Worm (Caenorhabditis elegans): ENCODE measurements around the gene C14C11.4.

C14C11.4 gene

ce11 chrV:5696177-5696576 is 48.8 kb downstream of the C14C11.4 start:
- no peak for TF ChIP-seq aha-1 (tag; optimal IDR thresholded peaks at IDR 0.05)
- no peak for TF ChIP-seq ztf-11 (tag; optimal IDR thresholded peaks at IDR 0.05)
- TF ChIP-seq efl-1 (optimal IDR thresholded peaks at IDR 0.05): no peak
- TF ChIP-seq efl-1 (GFP tag; optimal IDR thresholded peaks at IDR 0.05 in 1 of 2): no peak
- TF ChIP-seq lin-15B (tag; optimal IDR thresholded peaks at IDR 0.05): no peak
- no peak for TF ChIP-seq dsc-1 (tag; optimal IDR thresholded peaks at IDR 0.05)
- TF ChIP-seq ces-1 (GFP tag; optimal IDR thresholded peaks at IDR 0.05): no peak
- no peak for TF ChIP-seq elt-2 (tag; optimal IDR thresholded peaks at IDR 0.05)
- no peak for TF ChIP-seq nhr-76 (tag; optimal IDR thresholded peaks at IDR 0.05)
- no peak for TF ChIP-seq ceh-82 (tag; optimal IDR thresholded peaks at IDR 0.05)
- TF ChIP-seq egl-27 (tag; optimal IDR thresholded peaks at IDR 0.05): no peak
- TF ChIP-seq unc-30 (tag; optimal IDR thresholded peaks at IDR 0.05): no peak
- no peak for TF ChIP-seq mef-2 (tag; optimal IDR thresholded peaks at IDR 0.05)
- no peak for TF ChIP-seq nhr-19 (GFP tag; conservative IDR thresholded peaks at IDR 0.05)
- TF ChIP-seq pqm-1 (tag; optimal IDR thresholded peaks at IDR 0.05): no peak
- TF ChIP-seq ama-1 (optimal IDR thresholded peaks at IDR 0.05): no peak
- TF ChIP-seq sptf-1 (tag; optimal IDR thresholded peaks at IDR 0.05): no peak

ce11 chrV:5697581-5697980 is 50.2 kb downstream of the C14C11.4 start:
- TF ChIP-seq nhr-90 (tag; optimal IDR thresholded peaks at IDR 0.05; ENCODE audit: poor library complexity): no peak
- TF ChIP-seq C16A3.4 (tag; optimal IDR thresholded peaks at IDR 0.05): peak; percentile 12
- no peak for TF ChIP-seq unc-62 (GFP tag; optimal IDR thresholded peaks at IDR 0.05)
- TF ChIP-seq lin-14 (GFP tag; optimal IDR thresholded peaks at IDR 0.05): peak; percentile 66
- TF ChIP-seq alr-1 (tag; optimal IDR thresholded peaks at IDR 0.05; ENCODE audit: borderline replicate concordance): no peak
- peak; percentile 90 for TF ChIP-seq blmp-1 (tag; optimal IDR thresholded peaks at IDR 0.05)
- TF ChIP-seq pax-3 (tag; optimal IDR thresholded peaks at IDR 0.05): no peak
- TF ChIP-seq mep-1 (tag; optimal IDR thresholded peaks at IDR 0.05): peak; percentile 4
- TF ChIP-seq irx-1 (tag; optimal IDR thresholded peaks at IDR 0.05): no peak
- TF ChIP-seq fkh-10 (GFP tag; optimal IDR thresholded peaks at IDR 0.05): no peak
- no peak for TF ChIP-seq nhr-47 (tag; optimal IDR thresholded peaks at IDR 0.05)
- TF ChIP-seq fkh-8 (tag; optimal IDR thresholded peaks at IDR 0.05): no peak
- no peak for TF ChIP-seq vab-15 (tag; optimal IDR thresholded peaks at IDR 0.05)
- peak; percentile 64 for TF ChIP-seq nhr-85 (tag)
- TF ChIP-seq snu-23 (GFP tag; optimal IDR thresholded peaks at IDR 0.05): peak; percentile 21
- TF ChIP-seq nhr-20 (tag; optimal IDR thresholded peaks at IDR 0.05): peak; percentile 11
- peak; percentile 2 for TF ChIP-seq nhr-71 (tag; optimal IDR thresholded peaks at IDR 0.05)
- no peak for TF ChIP-seq tlp-1 (tag; optimal IDR thresholded peaks at IDR 0.05)
- peak in 2 of 6 experiments; percentile 5 to 53 for TF ChIP-seq elt-3 (tag; optimal IDR thresholded peaks at IDR 0.05)
- peak in 1 of 2 experiments; percentile 27 for TF ChIP-seq mdl-1 (tag; optimal IDR thresholded peaks at IDR 0.05)

ce11 chrV:5699835-5700441 is 52.5 kb downstream of the C14C11.4 start, which contains the start of gene clec-1:
TSS of gene clec-1 (plus strand) at chrV:5700154.
- TF ChIP-seq C34B4.2 (tag; optimal IDR thresholded peaks at IDR 0.05): no peak
- TF ChIP-seq hpl-2 (GFP tag; optimal IDR thresholded peaks at IDR 0.05): no peak
- TF ChIP-seq nhr-19 (GFP tag; conservative IDR thresholded peaks at IDR 0.05): no peak
- TF ChIP-seq ets-5 (GFP tag; IDR thresholded peaks at IDR 0.05): no peak
- no peak for TF ChIP-seq ztf-4 (tag; optimal IDR thresholded peaks at IDR 0.05)
- peak; percentile 1 for TF ChIP-seq snu-23 (GFP tag; optimal IDR thresholded peaks at IDR 0.05)
- no peak for TF ChIP-seq alr-1 (tag; optimal IDR thresholded peaks at IDR 0.05; ENCODE audit: borderline replicate concordance)
- no peak for TF ChIP-seq C16A3.4 (tag; optimal IDR thresholded peaks at IDR 0.05)
- no peak for TF ChIP-seq Y116A8C.19 (tag; optimal IDR thresholded peaks at IDR 0.05; ENCODE audit: borderline replicate concordance)
- no peak for TF ChIP-seq dpl-1 (GFP tag; optimal IDR thresholded peaks at IDR 0.05)
- no peak for TF ChIP-seq fkh-8 (tag; optimal IDR thresholded peaks at IDR 0.05)
- TF ChIP-seq pqm-1 (tag; optimal IDR thresholded peaks at IDR 0.05): no peak
- TF ChIP-seq fkh-10 (GFP tag; optimal IDR thresholded peaks at IDR 0.05): no peak
- no peak for TF ChIP-seq nhr-77 (tag; optimal IDR thresholded peaks at IDR 0.05)
- 0 out of 2 replicates have a peak, but pooled peaks have one; percentile 4 for TF ChIP-seq grh-1 (GFP tag; IDR thresholded peaks at IDR 0.05)
- peak; percentile 62 for TF ChIP-seq nhr-85 (tag)
- TF ChIP-seq ama-1 (optimal IDR thresholded peaks at IDR 0.05): peak; percentile 75
- no peak for TF ChIP-seq unc-30 (tag; optimal IDR thresholded peaks at IDR 0.05)
- TF ChIP-seq hlh-4 (tag; optimal IDR thresholded peaks at IDR 0.05): no peak
- TF ChIP-seq lsy-2 (tag; optimal IDR thresholded peaks at IDR 0.05): peak in 1 of 2 experiments; percentile 11
- TF ChIP-seq aly-2 (tag; optimal IDR thresholded peaks at IDR 0.05): no peak
- TF ChIP-seq swsn-7 (tag; optimal IDR thresholded peaks at IDR 0.05): no peak
- TF ChIP-seq nhr-90 (tag; optimal IDR thresholded peaks at IDR 0.05; ENCODE audit: poor library complexity): no peak
- TF ChIP-seq sup-37 (GFP tag; optimal IDR thresholded peaks at IDR 0.05): no peak

Data from whole organism, L1 larva.